Fruit fly (Drosophila melanogaster) whole organism, embryonic: ENCODE data around the gene Hmr.

Source experiments
- Ada2b ChIP-seq: fragments of 200-800 bp; sonication (Bioruptor generic); IDR thresholded peaks from 2 replicates; pipeline ENCODE4 v1.3.6; 2022; ENCODE audit warnings: missing biosample characterization, missing genetic modification characterization
- Atf6 ChIP-seq: fragments of 200-800 bp; sonication (Bioruptor generic); IDR thresholded peaks from 2 replicates; pipeline ENCODE4 v1.3.6; 2022; ENCODE audit warnings: missing biosample characterization, missing genetic modification characterization
- CG10209 ChIP-seq: fragments of 200-800 bp; sonication (Bioruptor generic); optimal IDR thresholded peaks from 3 replicates; lab custom pipeline; 2017; ENCODE audit warnings: missing biosample characterization, mild to moderate bottlenecking, missing genetic modification characterization, missing genetic modification reagents
- CG11456 ChIP-seq: fragments of 200-800 bp; sonication (Bioruptor generic); IDR thresholded peaks from 3 replicates; pipeline ENCODE4 v1.3.6; 2022; ENCODE audit warnings: missing biosample characterization, missing genetic modification characterization
- CG11504 ChIP-seq: fragments of 200-800 bp; sonication (Bioruptor generic); optimal IDR thresholded peaks from 3 replicates; lab custom pipeline; 2019; ENCODE audit warnings: missing biosample characterization, mild to moderate bottlenecking, missing genetic modification characterization, moderate library complexity
- CG12104 ChIP-seq: fragments of 200-800 bp; sonication (Bioruptor generic); optimal IDR thresholded peaks from 3 replicates; lab custom pipeline; 2016; ENCODE audit warnings: missing biosample characterization, missing genetic modification characterization
- CG13296 ChIP-seq: fragments of 200-800 bp; sonication (Bioruptor generic); optimal IDR thresholded peaks from 3 replicates; lab custom pipeline; 2018; ENCODE audit warnings: missing biosample characterization, mild to moderate bottlenecking, missing genetic modification characterization
- CG13775 ChIP-seq: fragments of 200-800 bp; sonication (Bioruptor generic); optimal IDR thresholded peaks from 3 replicates; lab custom pipeline; 2017; ENCODE audit warnings: missing biosample characterization, mild to moderate bottlenecking, missing genetic modification characterization
- CG14441 ChIP-seq: fragments of 200-800 bp; sonication (Bioruptor generic); IDR thresholded peaks from 2 replicates; pipeline ENCODE4 v1.3.6; 2022; ENCODE audit warnings: missing biosample characterization, missing genetic modification characterization
- CG15269 ChIP-seq: fragments of 200-800 bp; sonication (Bioruptor generic); optimal IDR thresholded peaks from 2 replicates; lab custom pipeline; 2018; ENCODE audit warnings: missing biosample characterization, mild to moderate bottlenecking, missing genetic modification characterization, moderate library complexity
- CG16815 ChIP-seq: fragments of 200-800 bp; sonication (Bioruptor generic); optimal IDR thresholded peaks from 3 replicates; lab custom pipeline; 2017; ENCODE audit warnings: missing biosample characterization, mild to moderate bottlenecking, missing genetic modification characterization
- CG17361 ChIP-seq: fragments of 200-800 bp; sonication (Bioruptor generic); IDR thresholded peaks from 3 replicates; pipeline ENCODE4 v1.3.6; 2022; ENCODE audit warnings: missing biosample characterization, missing genetic modification characterization
- CG2712 ChIP-seq: fragments of 200-800 bp; optimal IDR thresholded peaks from 3 replicates; lab custom pipeline; 2019; ENCODE audit warnings: missing biosample characterization, mild to moderate bottlenecking, missing genetic modification characterization, moderate library complexity
- CG30403 ChIP-seq: fragments of 200-800 bp; sonication (Bioruptor generic); optimal IDR thresholded peaks from 3 replicates; lab custom pipeline; 2016; ENCODE audit warnings: missing biosample characterization, missing genetic modification characterization
- CG4424 ChIP-seq: fragments of 200-800 bp; sonication (Bioruptor generic); optimal IDR thresholded peaks from 3 replicates; lab custom pipeline; 2016; ENCODE audit warnings: missing biosample characterization, missing genetic modification characterization
- CG4820 ChIP-seq: fragments of 200-800 bp; sonication (Bioruptor generic); optimal IDR thresholded peaks from 3 replicates; lab custom pipeline; 2016; ENCODE audit warnings: missing biosample characterization, missing genetic modification characterization
- CG5245 ChIP-seq: fragments of 200-800 bp; sonication (Bioruptor generic); optimal IDR thresholded peaks from 3 replicates; lab custom pipeline; 2016; ENCODE audit warnings: missing biosample characterization, missing genetic modification characterization
- CG8359 ChIP-seq: fragments of 200-800 bp; sonication (Bioruptor generic); optimal IDR thresholded peaks from 2 replicates; lab custom pipeline; 2017; ENCODE audit warnings: missing biosample characterization, mild to moderate bottlenecking, missing genetic modification characterization, borderline replicate concordance
- CG8924 ChIP-seq: fragments of 200-800 bp; optimal IDR thresholded peaks from 3 replicates; lab custom pipeline; 2019; ENCODE audit warnings: missing biosample characterization, mild to moderate bottlenecking, missing genetic modification characterization, moderate library complexity
- H15 ChIP-seq: fragments of 200-800 bp; sonication (Bioruptor generic); IDR thresholded peaks from 3 replicates; pipeline ENCODE4 v1.3.6; 2022; ENCODE audit warnings: missing biosample characterization, missing genetic modification characterization
- Hmr ChIP-seq: fragments of 200-800 bp; sonication (Bioruptor generic); optimal IDR thresholded peaks from 3 replicates; lab custom pipeline; 2017; ENCODE audit warnings: mild to moderate bottlenecking, missing biosample characterization, missing genetic modification reagents, missing genetic modification characterization
- MESR4 ChIP-seq: fragments of 200-800 bp; sonication (Bioruptor generic); optimal IDR thresholded peaks from 2 replicates; lab custom pipeline; 2018; ENCODE audit warnings: missing biosample characterization, mild to moderate bottlenecking, missing genetic modification characterization, moderate library complexity
- Myb ChIP-seq: fragments of 200-800 bp; sonication (Bioruptor generic); optimal IDR thresholded peaks from 2 replicates; lab custom pipeline; 2016; ENCODE audit warnings: missing biosample characterization, missing genetic modification characterization
- Neu2 ChIP-seq: fragments of 200-800 bp; sonication (Bioruptor generic); optimal IDR thresholded peaks from 3 replicates; lab custom pipeline; 2016; ENCODE audit warnings: missing biosample characterization, missing genetic modification characterization, borderline replicate concordance
- Nf-YB ChIP-seq: fragments of 200-800 bp; sonication (Bioruptor generic); optimal IDR thresholded peaks from 3 replicates; lab custom pipeline; 2019; ENCODE audit warnings: missing biosample characterization, mild to moderate bottlenecking, missing genetic modification characterization, moderate library complexity
- Oli ChIP-seq: fragments of 200-800 bp; sonication (Bioruptor generic); optimal IDR thresholded peaks from 2 replicates; lab custom pipeline; 2018; ENCODE audit warnings: missing biosample characterization, mild to moderate bottlenecking, missing genetic modification characterization, moderate library complexity
- Ptx1 ChIP-seq: fragments of 200-800 bp; sonication (Bioruptor generic); IDR thresholded peaks from 2 replicates; pipeline ENCODE4 v1.3.6; 2022; ENCODE audit warnings: missing biosample characterization, missing genetic modification characterization
- Sox102F ChIP-seq: fragments of 200-800 bp; sonication (Bioruptor generic); optimal IDR thresholded peaks from 2 replicates; lab custom pipeline; 2018; ENCODE audit warnings: missing biosample characterization, mild to moderate bottlenecking, missing genetic modification characterization, moderate library complexity
- Ssrp ChIP-seq: fragments of 200-800 bp; sonication (Bioruptor generic); optimal IDR thresholded peaks from 2 replicates; lab custom pipeline; 2018; ENCODE audit warnings: missing biosample characterization, mild to moderate bottlenecking, missing genetic modification characterization, moderate library complexity
- ase ChIP-seq: fragments of 200-800 bp; sonication (Bioruptor generic); IDR thresholded peaks from 3 replicates; pipeline ENCODE4 v1.3.6; 2022; ENCODE audit warnings: missing biosample characterization, missing genetic modification characterization
- ash1 ChIP-seq: fragments of 200-800 bp; sonication (Bioruptor generic); optimal IDR thresholded peaks from 2 replicates; lab custom pipeline; 2018; ENCODE audit warnings: missing biosample characterization, mild to moderate bottlenecking, missing genetic modification characterization
- bcd ChIP-seq: fragments of 200-800 bp; sonication (Bioruptor generic); optimal IDR thresholded peaks from 2 replicates; lab custom pipeline; 2017; ENCODE audit warnings: missing biosample characterization, mild to moderate bottlenecking, missing genetic modification characterization
- dmrt11E ChIP-seq: fragments of 200-800 bp; sonication (Bioruptor generic); optimal IDR thresholded peaks from 3 replicates; lab custom pipeline; 2018; ENCODE audit warnings: missing biosample characterization, mild to moderate bottlenecking, missing genetic modification characterization, moderate library complexity
- ems ChIP-seq: fragments of 200-800 bp; sonication (Bioruptor generic); optimal IDR thresholded peaks from 3 replicates; lab custom pipeline; 2016; ENCODE audit warnings: missing biosample characterization, missing genetic modification characterization
- gem ChIP-seq: fragments of 200-800 bp; sonication (Bioruptor generic); optimal IDR thresholded peaks from 2 replicates; lab custom pipeline; 2019; ENCODE audit warnings: missing biosample characterization, mild to moderate bottlenecking, missing genetic modification characterization, moderate library complexity
- hb ChIP-seq: fragments of 200-800 bp; sonication (Bioruptor generic); IDR thresholded peaks from 3 replicates; pipeline ENCODE4 v1.3.6; 2022; ENCODE audit warnings: missing biosample characterization, missing genetic modification characterization; ENCODE audit not compliant: partially characterized antibody
- ind ChIP-seq: fragments of 200-800 bp; sonication (Bioruptor generic); optimal IDR thresholded peaks from 3 replicates; lab custom pipeline; 2016; ENCODE audit warnings: missing biosample characterization, missing genetic modification characterization
- nau ChIP-seq: fragments of 200-800 bp; sonication (Bioruptor generic); optimal IDR thresholded peaks from 3 replicates; lab custom pipeline; 2017; ENCODE audit warnings: missing biosample characterization, mild to moderate bottlenecking, missing genetic modification characterization, missing genetic modification reagents
- oc ChIP-seq: fragments of 200-800 bp; sonication (Bioruptor generic); optimal IDR thresholded peaks from 2 replicates; lab custom pipeline; 2018; ENCODE audit warnings: missing biosample characterization, mild to moderate bottlenecking, missing genetic modification characterization, moderate library complexity
- org-1 ChIP-seq: fragments of 200-800 bp; sonication (Bioruptor generic); optimal IDR thresholded peaks from 2 replicates; lab custom pipeline; 2017; ENCODE audit warnings: missing biosample characterization, missing genetic modification characterization
- pfk ChIP-seq: fragments of 200-800 bp; sonication (Bioruptor generic); optimal IDR thresholded peaks from 2 replicates; lab custom pipeline; 2018; ENCODE audit warnings: missing biosample characterization, mild to moderate bottlenecking, missing genetic modification characterization, moderate library complexity
- prd ChIP-seq, 3 experiments: fragments of >200 bp in 2 of 3; fragments of 200-800 bp in 1 of 3; sonication (Bioruptor generic) in 1 of 3; optimal IDR thresholded peaks in 2 of 3; IDR thresholded peaks in 1 of 3; 2 replicates in 2 of 3; 3 replicates in 1 of 3; pipeline versions ENCODE4 v1.3.6 to Lab custom; 2017 to 2022; ENCODE audit warnings: missing biosample characterization in 1 of 3, missing genetic modification characterization in 1 of 3
- row ChIP-seq: fragments of 200-800 bp; sonication (Bioruptor generic); IDR thresholded peaks from 3 replicates; pipeline ENCODE4 v1.3.6; 2022; ENCODE audit warnings: missing biosample characterization, missing genetic modification characterization
- tin ChIP-seq: fragments of 200-800 bp; sonication (Bioruptor generic); optimal IDR thresholded peaks from 3 replicates; lab custom pipeline; 2016; ENCODE audit warnings: missing biosample characterization, missing genetic modification characterization

Gene Hmr

dm6 chrX:10628874-10629273, 33.2 kb upstream of the Hmr start (continued):
- no peak for TF ChIP-seq ase (GFP tag; lab: Robert Waterston, UW)
- TF ChIP-seq Hmr (GFP tag; lab: Kevin White, UChicago) = peak; percentile 67
- TF ChIP-seq ind (GFP tag; lab: Kevin White, UChicago) = peak; percentile 32
- peak; percentile 77 for TF ChIP-seq CG17361 (GFP tag; lab: Robert Waterston, UW)
- peak; percentile 20 for TF ChIP-seq ems
- TF ChIP-seq CG30403 (GFP tag; lab: Kevin White, UChicago) = peak; percentile 66
- TF ChIP-seq row = peak; percentile 47; the same call in 2 of the 3 replicates
- 0 out of 2 replicates have a peak, but pooled peaks have one; percentile 13 for TF ChIP-seq Atf6
- TF ChIP-seq CG8359 (GFP tag; lab: Kevin White, UChicago) = no peak
- peak; percentile 38 for TF ChIP-seq Nf-YB (GFP tag; lab: Kevin White, UChicago)
- TF ChIP-seq nau = peak; percentile 35
- TF ChIP-seq oc = no peak
- TF ChIP-seq pfk = no peak
- peak; percentile 40 for TF ChIP-seq CG13296 (GFP tag; lab: Kevin White, UChicago)
- TF ChIP-seq CG2712 = peak; percentile 43
- TF ChIP-seq gem (tag; lab: Kevin White, UChicago) = peak; percentile 75
- no peak for TF ChIP-seq CG14441 (GFP tag; lab: Robert Waterston, UW)
- no peak for TF ChIP-seq prd (optimal IDR thresholded peaks at IDR 0.05; lab: Kevin White, UChicago)
- 0 out of 3 replicates have a peak, but pooled peaks have one; percentile 27 for TF ChIP-seq prd (GFP tag; IDR thresholded peaks at IDR 0.05; lab: Robert Waterston, UW)
- peak; percentile 3 for TF ChIP-seq CG16815 (GFP tag; lab: Kevin White, UChicago)
- TF ChIP-seq CG12104 (GFP tag; lab: Kevin White, UChicago) = peak; percentile 14
- no peak for TF ChIP-seq ash1
- peak; percentile 43 for TF ChIP-seq Sox102F (GFP tag; lab: Kevin White, UChicago)
- TF ChIP-seq Ada2b (GFP tag; lab: Robert Waterston, UW) = no peak
- TF ChIP-seq CG4424 (GFP tag; lab: Kevin White, UChicago) = peak; percentile 34
- peak; percentile 44 for TF ChIP-seq CG13775 (GFP tag; lab: Kevin White, UChicago)
- 0 out of 3 replicates have a peak, but pooled peaks have one; percentile 12 for TF ChIP-seq hb (GFP tag; lab: Robert Waterston, UW)
- no peak for TF ChIP-seq MESR4 (GFP tag; lab: Kevin White, UChicago)
- TF ChIP-seq CG11504 (tag; lab: Kevin White, UChicago) = peak; percentile 69
- TF ChIP-seq Ptx1 (GFP tag; lab: Robert Waterston, UW) = peak; percentile 33; the same call in 1 of the 2 replicates
- no peak for TF ChIP-seq CG5245
- TF ChIP-seq org-1 = peak; percentile 54
- TF ChIP-seq CG4820 = peak; percentile 1
- TF ChIP-seq CG8924 (tag; lab: Kevin White, UChicago) = peak; percentile 47
- TF ChIP-seq CG10209 = peak; percentile 30
- TF ChIP-seq Ssrp = peak; percentile 30
- TF ChIP-seq Myb (GFP tag; lab: Kevin White, UChicago) = peak; percentile 16
- peak; percentile 49 for TF ChIP-seq CG15269 (tag; lab: Kevin White, UChicago)
- TF ChIP-seq tin (GFP tag; lab: Kevin White, UChicago) = peak; percentile 42
- peak; percentile 42 for TF ChIP-seq bcd (GFP tag; lab: Kevin White, UChicago)
- TF ChIP-seq Neu2 (GFP tag; lab: Kevin White, UChicago) = no peak
- peak; percentile 53 for TF ChIP-seq Oli (tag; lab: Kevin White, UChicago)
- TF ChIP-seq dmrt11E (tag; lab: Kevin White, UChicago) = peak; percentile 50
- no peak for TF ChIP-seq CG11456 (GFP tag; lab: Robert Waterston, UW)
- TF ChIP-seq H15 (GFP tag; lab: Robert Waterston, UW) = no peak
